Worm (Caenorhabditis elegans): ENCODE results near the gene srh-112.

The srh-112 gene

DNA sequence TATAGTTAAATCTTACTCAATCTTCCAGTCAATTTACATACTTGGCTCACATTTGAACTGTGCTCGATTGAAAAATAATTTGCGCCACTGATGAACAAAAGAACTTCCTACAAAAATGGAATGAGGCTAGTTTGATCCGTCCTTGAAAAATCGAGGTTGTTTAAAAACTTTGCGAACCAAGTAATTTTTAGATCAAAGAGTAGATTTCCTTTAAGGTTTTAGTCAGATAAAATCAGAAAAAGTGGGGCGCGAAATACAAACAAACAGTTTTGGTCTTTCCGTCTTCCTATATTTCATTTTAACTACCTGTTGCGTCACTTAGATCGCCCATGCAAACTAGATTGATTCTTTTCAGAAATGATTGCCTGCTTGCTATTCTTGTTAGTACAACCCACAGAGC lies 24.2 kb downstream of the srh-112 start, which contains the start of gene Y68A4A.10:
Y68A4A.10 (plus strand) TSS at position 301 of the 400 bp plus-strand sequence.
- no peak for TF ChIP-seq W03F9.2 (tag; optimal IDR thresholded peaks at IDR 0.05)
- no peak for TF ChIP-seq him-1 (tag; optimal IDR thresholded peaks at IDR 0.05)
- no peak for TF ChIP-seq dao-5 (tag; optimal IDR thresholded peaks at IDR 0.05)

DNA sequence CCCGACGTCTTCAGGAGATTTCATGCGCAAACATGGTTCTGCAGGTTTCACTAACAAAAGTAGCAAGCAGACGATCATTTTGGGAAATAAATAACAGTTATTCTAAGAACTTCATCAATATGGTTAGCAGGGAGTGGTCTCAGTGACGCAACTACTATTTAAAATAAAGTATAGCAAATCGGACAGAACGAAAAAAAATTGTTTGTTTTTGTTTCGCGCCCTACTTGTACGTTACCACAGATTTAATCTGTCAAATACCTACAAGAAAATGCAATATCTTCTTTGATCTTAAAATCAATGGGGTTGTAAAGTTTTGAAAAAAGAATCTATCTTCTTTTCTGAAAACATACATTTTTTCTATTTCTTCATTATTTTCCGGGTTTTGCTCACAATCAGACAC lies 27.1 kb downstream of the srh-112 start, which contains the start of gene srz-96:
srz-96 (plus strand) TSS at position 301 of the 400 bp plus-strand sequence.
- TF ChIP-seq W03F9.2 (tag; optimal IDR thresholded peaks at IDR 0.05) (no peak), dao-5 (tag; optimal IDR thresholded peaks at IDR 0.05) (no peak), him-1 (tag; optimal IDR thresholded peaks at IDR 0.05) (no peak)

DNA sequence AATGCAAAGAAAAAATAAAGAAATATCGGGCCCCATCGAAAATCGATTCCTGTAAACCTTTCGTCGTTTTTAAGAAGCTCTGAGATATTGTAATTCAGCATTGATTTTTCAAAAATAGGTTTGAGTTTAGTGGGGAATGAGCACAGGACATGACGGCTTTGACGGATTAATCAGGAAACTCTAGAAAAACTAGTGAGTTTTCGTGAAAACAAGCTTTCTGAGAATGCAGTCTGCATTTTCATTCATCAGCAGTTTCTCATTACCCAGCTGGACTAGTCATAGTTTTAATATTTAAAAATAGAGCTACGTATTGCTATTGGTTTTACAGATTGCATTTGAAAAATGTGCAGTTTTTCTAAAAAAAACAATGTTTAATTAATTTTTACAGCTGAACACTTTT lies 33.8 kb downstream of the srh-112 start, which contains the start of gene srz-47:
srz-47 (minus strand) TSS at position 101 of the 400 bp plus-strand sequence.
- TF ChIP-seq W03F9.2 (tag; optimal IDR thresholded peaks at IDR 0.05) (no peak), dao-5 (tag; optimal IDR thresholded peaks at IDR 0.05) (no peak), him-1 (tag; optimal IDR thresholded peaks at IDR 0.05) (no peak)

DNA sequence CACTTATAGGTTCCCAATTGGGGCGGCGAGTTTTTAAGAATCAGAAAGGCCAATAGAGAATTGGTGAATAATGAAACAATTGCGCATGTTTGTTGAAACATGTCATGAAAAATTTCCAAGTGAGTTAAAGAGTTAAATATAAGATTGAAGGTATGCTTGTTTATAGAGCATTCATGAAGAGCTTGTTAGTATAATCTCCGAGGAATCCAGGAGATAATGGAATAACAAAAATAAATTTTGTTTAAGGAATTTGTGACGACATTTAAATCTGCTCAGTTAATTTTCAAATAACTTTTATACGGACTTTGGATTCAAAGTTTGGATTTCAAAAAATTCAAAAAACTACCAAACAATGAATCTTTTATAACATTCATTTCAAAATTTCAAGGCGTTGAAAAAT lies 35.6 kb downstream of the srh-112 start, which contains the start of gene str-199:
str-199 (minus strand) TSS at position 101 of the 400 bp plus-strand sequence.
- no peak for TF ChIP-seq W03F9.2 (tag; optimal IDR thresholded peaks at IDR 0.05)

DNA sequence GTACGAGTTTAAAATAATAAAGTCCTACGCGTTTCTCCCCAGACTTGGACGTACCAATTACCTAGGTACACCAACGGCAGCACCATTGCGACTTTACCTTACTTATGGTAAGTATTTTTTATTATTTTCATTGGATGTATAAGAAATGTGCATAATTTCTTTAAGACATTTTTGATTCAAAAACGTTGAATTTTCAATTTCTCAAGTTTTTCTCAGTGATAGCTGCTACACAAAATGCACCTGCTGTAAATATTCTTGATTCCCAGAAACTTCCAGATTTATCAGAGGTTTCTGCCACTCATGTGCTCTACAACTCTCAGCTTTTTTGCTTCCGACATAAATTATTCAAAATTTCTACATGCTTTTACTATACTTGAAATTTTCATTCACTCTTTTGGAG lies 44.0 kb downstream of the srh-112 start, which contains the start of gene srh-159:
srh-159 (plus strand) TSS at position 301 of the 400 bp plus-strand sequence.
- no peak for TF ChIP-seq W03F9.2 (tag; optimal IDR thresholded peaks at IDR 0.05)
- no peak for TF ChIP-seq dao-5 (tag; optimal IDR thresholded peaks at IDR 0.05)
- no peak for TF ChIP-seq him-1 (tag; optimal IDR thresholded peaks at IDR 0.05)

DNA sequence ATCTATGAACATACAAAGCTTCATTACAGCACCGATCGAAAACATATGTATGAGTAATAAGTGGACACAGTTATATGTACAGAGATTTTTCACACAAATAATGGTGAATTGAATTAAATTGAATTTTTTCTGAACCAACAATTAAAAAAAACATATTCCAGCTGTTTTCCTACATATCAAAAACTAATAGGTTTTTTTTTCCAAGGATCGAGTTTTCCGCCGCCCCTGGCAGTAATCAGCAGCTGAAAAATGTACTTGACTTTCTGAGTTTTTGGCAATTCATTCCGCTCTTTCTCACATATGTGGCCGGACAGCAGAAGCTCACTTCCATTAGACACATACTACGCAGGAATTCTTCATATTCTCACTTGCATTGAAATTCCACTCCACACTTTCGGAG lies 47.6 kb downstream of the srh-112 start, which contains the start of gene srh-174:
srh-174 (plus strand) TSS at position 301 of the 400 bp plus-strand sequence.
- TF ChIP-seq W03F9.2 (tag; optimal IDR thresholded peaks at IDR 0.05), result no peak
- TF ChIP-seq him-1 (tag; optimal IDR thresholded peaks at IDR 0.05), result no peak
- TF ChIP-seq dao-5 (tag; optimal IDR thresholded peaks at IDR 0.05), result no peak

DNA sequence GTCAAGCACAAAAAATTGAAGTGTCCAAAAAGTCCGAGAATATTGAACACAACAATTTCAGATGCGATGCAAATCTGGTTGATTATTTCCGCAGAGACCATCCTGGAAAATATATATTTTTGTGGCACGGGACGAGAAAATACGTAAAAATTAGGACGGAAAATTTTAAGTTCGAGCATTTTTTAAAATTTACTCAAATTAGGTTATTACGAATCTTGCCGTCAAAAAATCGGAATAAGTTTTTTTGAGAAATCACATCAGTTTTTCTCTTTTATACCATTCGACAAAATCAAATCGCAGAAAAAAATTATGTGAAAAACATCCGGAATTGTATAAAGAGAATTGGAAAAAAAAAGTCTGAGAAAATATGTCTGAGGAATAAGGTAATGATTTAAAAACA lies 48.1 kb downstream of the srh-112 start, which contains the start of gene srsx-1:
srsx-1 (minus strand) TSS at position 101 of the 400 bp plus-strand sequence.
- TF ChIP-seq him-1 (tag; optimal IDR thresholded peaks at IDR 0.05) (no peak), W03F9.2 (tag; optimal IDR thresholded peaks at IDR 0.05) (no peak), dao-5 (tag; optimal IDR thresholded peaks at IDR 0.05) (no peak)

Measured in whole organism, L4/young adult.